Worm (Caenorhabditis elegans) whole organism, L2 larva: ENCODE data around the gene col-117.

Source experiments
- alr-1 ChIP-seq: fragments of 150-350 bp; optimal IDR thresholded peaks from 2 replicates; lab custom pipeline; 2014; ENCODE audit warnings: missing biosample characterization, missing genetic modification characterization
- sem-4 ChIP-seq: fragments of 150-350 bp; optimal IDR thresholded peaks from 2 replicates; lab custom pipeline; 2014; ENCODE audit warnings: missing biosample characterization, missing genetic modification reagents, missing genetic modification characterization

- TF ChIP-seq sem-4: no peak
- no peak for TF ChIP-seq alr-1
Measured at ce11 chrIV:8822598-8822997, 1.4 kb downstream of the col-117 start.
